Worm (Caenorhabditis elegans) whole organism, late embryonic: ENCODE measurements around the gene ZK652.8.
A peak's percentile ranks its signal among the peaks of the same experiment; 100 is the strongest.

Source experiments
- C08G9.2 ChIP-seq: sonication (generic microtip); optimal IDR thresholded peaks from 2 replicates; lab custom pipeline; 2016; ENCODE audit warnings: mild to moderate bottlenecking, missing genetic modification characterization, moderate library complexity, missing compliant biosample characterization
- K02D7.2 ChIP-seq: sonication (generic microtip); optimal IDR thresholded peaks from 2 replicates; lab custom pipeline; 2017; ENCODE audit warnings: mild to moderate bottlenecking, missing genetic modification characterization, missing compliant biosample characterization
- ahr-1 ChIP-seq: sonication (generic microtip); optimal IDR thresholded peaks from 2 replicates; lab custom pipeline; 2016; ENCODE audit warnings: missing genetic modification characterization, missing compliant biosample characterization
- ceh-14 ChIP-seq: sonication (generic microtip); optimal IDR thresholded peaks from 2 replicates; lab custom pipeline; 2016; ENCODE audit warnings: missing genotype, missing genetic modification characterization, missing compliant biosample characterization
- ceh-2 ChIP-seq: sonication (generic microtip); optimal IDR thresholded peaks from 2 replicates; lab custom pipeline; 2016; ENCODE audit warnings: missing genotype, missing genetic modification characterization, missing compliant biosample characterization
- ceh-22 ChIP-seq: sonication (generic microtip); optimal IDR thresholded peaks from 2 replicates; lab custom pipeline; 2017; ENCODE audit warnings: missing biosample characterization, missing genetic modification characterization
- ceh-30 ChIP-seq: fragments of 150-350 bp; optimal IDR thresholded peaks from 2 replicates; lab custom pipeline; 2014; ENCODE audit warnings: missing biosample characterization, missing genetic modification characterization
- ceh-31 ChIP-seq: sonication (generic microtip); optimal IDR thresholded peaks from 2 replicates; lab custom pipeline; 2016; ENCODE audit warnings: missing genetic modification characterization, missing compliant biosample characterization
- che-1 ChIP-seq: sonication (generic microtip); optimal IDR thresholded peaks from 2 replicates; lab custom pipeline; 2016; ENCODE audit warnings: mild to moderate bottlenecking, missing genetic modification characterization, missing compliant biosample characterization
- dmd-4 ChIP-seq: sonication (generic microtip); optimal IDR thresholded peaks from 2 replicates; lab custom pipeline; 2016; ENCODE audit warnings: borderline replicate concordance, missing genetic modification characterization, missing compliant biosample characterization
- dve-1 ChIP-seq: sonication (generic microtip); optimal IDR thresholded peaks from 2 replicates; lab custom pipeline; 2017; ENCODE audit warnings: antibody characterized with exemption, mild to moderate bottlenecking, missing genetic modification characterization, missing compliant biosample characterization
- elt-2 ChIP-seq: sonication (generic microtip); optimal IDR thresholded peaks from 2 replicates; lab custom pipeline; 2016; ENCODE audit warnings: missing genetic modification reagents, missing genetic modification characterization, missing compliant biosample characterization
- ets-4 ChIP-seq: sonication (generic microtip); optimal IDR thresholded peaks from 2 replicates; lab custom pipeline; 2016; ENCODE audit warnings: missing genetic modification characterization, missing compliant biosample characterization
- fax-1 ChIP-seq: sonication (generic microtip); optimal IDR thresholded peaks from 2 replicates; lab custom pipeline; 2016; ENCODE audit warnings: missing genotype, missing genetic modification characterization, missing compliant biosample characterization
- fkh-10 ChIP-seq: fragments of 150-350 bp; optimal IDR thresholded peaks from 2 replicates; lab custom pipeline; 2014; ENCODE audit warnings: missing biosample characterization, missing genetic modification reagents, missing genetic modification characterization
- gmeb-2 ChIP-seq: sonication (generic microtip); optimal IDR thresholded peaks from 2 replicates; lab custom pipeline; 2016; ENCODE audit warnings: missing genetic modification characterization, inconsistent platforms, missing compliant biosample characterization
- hlh-30 ChIP-seq: sonication (generic microtip); optimal IDR thresholded peaks from 2 replicates; lab custom pipeline; 2017; ENCODE audit warnings: antibody characterized with exemption, missing genetic modification characterization, missing compliant biosample characterization; ENCODE audit not compliant: insufficient read depth
- hlh-8 ChIP-seq: sonication (generic microtip); optimal IDR thresholded peaks from 2 replicates; lab custom pipeline; 2016; ENCODE audit warnings: missing genotype, missing genetic modification characterization, missing compliant biosample characterization
- lim-6 ChIP-seq: sonication (generic microtip); optimal IDR thresholded peaks from 2 replicates; lab custom pipeline; 2016; ENCODE audit warnings: missing genetic modification characterization, missing compliant biosample characterization
- lin-11 ChIP-seq: fragments of 200-800 bp; sonication (Bioruptor generic); optimal IDR thresholded peaks from 2 replicates; lab custom pipeline; 2018; ENCODE audit warnings: mild to moderate bottlenecking, missing genetic modification characterization, missing compliant biosample characterization
- nhr-11 ChIP-seq: fragments of 150-350 bp; optimal IDR thresholded peaks from 2 replicates; lab custom pipeline; 2014; ENCODE audit warnings: missing biosample characterization, missing genetic modification characterization
- nhr-232 ChIP-seq: sonication (generic microtip); optimal IDR thresholded peaks from 2 replicates; lab custom pipeline; 2016; ENCODE audit warnings: missing genetic modification characterization, missing compliant biosample characterization
- odd-2 ChIP-seq: sonication (generic microtip); optimal IDR thresholded peaks from 2 replicates; lab custom pipeline; 2017; ENCODE audit warnings: antibody characterized with exemption, mild to moderate bottlenecking, missing genetic modification characterization, missing compliant biosample characterization
- pat-9 ChIP-seq: fragments of 200-800 bp; sonication (Bioruptor generic); optimal IDR thresholded peaks from 2 replicates; lab custom pipeline; 2018; ENCODE audit warnings: mild to moderate bottlenecking, missing genetic modification characterization, moderate library complexity, missing compliant biosample characterization
- pax-1 ChIP-seq: fragments of 150-350 bp; optimal IDR thresholded peaks from 2 replicates; lab custom pipeline; 2014; ENCODE audit warnings: missing biosample characterization, missing genetic modification characterization
- pha-4 ChIP-seq: fragments of 150-350 bp; optimal IDR thresholded peaks from 2 replicates; lab custom pipeline; 2018; ENCODE audit warnings: missing biosample characterization, missing genetic modification reagents, missing genetic modification characterization
- pqm-1 ChIP-seq: sonication (generic microtip); optimal IDR thresholded peaks from 2 replicates; lab custom pipeline; 2016; ENCODE audit warnings: missing genetic modification characterization, missing compliant biosample characterization
- rnt-1 ChIP-seq: sonication (generic microtip); optimal IDR thresholded peaks from 2 replicates; lab custom pipeline; 2016; ENCODE audit warnings: missing genetic modification characterization, missing compliant biosample characterization
- sdc-2 ChIP-seq: sonication (generic microtip); optimal IDR thresholded peaks from 2 replicates; lab custom pipeline; 2016; ENCODE audit warnings: missing genotype, missing genetic modification characterization, missing compliant biosample characterization
- sox-2 ChIP-seq: fragments of 200-800 bp; sonication (Bioruptor generic); IDR thresholded peaks from 2 replicates; pipeline ENCODE4 v1.3.6; 2022; ENCODE audit warnings: missing genetic modification reagents, missing genetic modification characterization, missing compliant biosample characterization
- syd-9 ChIP-seq: sonication (generic microtip); optimal IDR thresholded peaks from 2 replicates; lab custom pipeline; 2016; ENCODE audit warnings: mild to moderate bottlenecking, missing genetic modification characterization, moderate library complexity, missing compliant biosample characterization
- tbx-2 ChIP-seq: sonication (generic microtip); optimal IDR thresholded peaks from 2 replicates; lab custom pipeline; 2016; ENCODE audit warnings: missing genetic modification characterization, missing compliant biosample characterization
- tbx-7 ChIP-seq: sonication (generic microtip); optimal IDR thresholded peaks from 2 replicates; lab custom pipeline; 2016; ENCODE audit warnings: missing genotype, missing genetic modification characterization, missing compliant biosample characterization
- ttx-3 ChIP-seq: sonication (generic microtip); optimal IDR thresholded peaks from 2 replicates; lab custom pipeline; 2016; ENCODE audit warnings: missing genetic modification reagents, missing genetic modification characterization, missing compliant biosample characterization
- unc-3 ChIP-seq, 2 experiments: fragments of 200-800 bp in 1 of 2; sonication (Bioruptor generic) in 1 of 2; sonication (generic microtip) in 1 of 2; conservative IDR thresholded peaks in 1 of 2; optimal IDR thresholded peaks in 1 of 2; 2 replicates each; pipeline versions ENCODE4 v1.3.6 to Lab custom; 2016 to 2022; ENCODE audit warnings: missing compliant biosample characterization in 2 of 2, missing genetic modification characterization in 2 of 2, missing genetic modification reagents in 1 of 2
- unc-42 ChIP-seq: sonication (generic microtip); optimal IDR thresholded peaks from 2 replicates; lab custom pipeline; 2016; ENCODE audit warnings: missing genotype, missing genetic modification characterization, missing compliant biosample characterization
- zip-5 ChIP-seq: sonication (generic microtip); optimal IDR thresholded peaks from 2 replicates; lab custom pipeline; 2016; ENCODE audit warnings: missing genetic modification characterization, missing compliant biosample characterization
- ztf-16 ChIP-seq: sonication (generic microtip); optimal IDR thresholded peaks from 2 replicates; lab custom pipeline; 2017; ENCODE audit warnings: missing genetic modification characterization, missing compliant biosample characterization

ZK652.8 gene

DNA sequence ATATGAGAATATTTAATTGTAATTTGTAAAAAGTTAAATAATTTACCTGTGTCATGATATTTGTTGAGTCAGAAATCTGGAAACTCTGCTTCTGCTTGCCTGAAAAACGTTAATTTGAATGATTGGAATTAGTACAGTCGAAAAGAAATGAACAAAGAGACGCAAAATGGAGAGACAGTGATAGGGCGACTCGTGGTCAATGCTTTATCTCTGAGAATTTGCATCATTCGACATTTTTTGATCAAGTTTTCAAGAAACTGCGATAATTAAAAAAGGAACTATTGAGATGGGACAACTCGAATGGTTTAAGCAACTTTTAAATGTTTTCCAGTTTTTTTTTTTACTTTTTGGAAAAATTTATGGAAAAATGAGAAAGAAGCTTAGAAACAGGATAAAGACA, 17.4 kb upstream of the ZK652.8 start, which contains the start of gene cuc-1:
TSS of gene cuc-1 (minus strand) at position 101 of the 400 bp plus-strand sequence.
- TF ChIP-seq lim-6 (tag; lab: Kevin White, UChicago): no peak

DNA sequence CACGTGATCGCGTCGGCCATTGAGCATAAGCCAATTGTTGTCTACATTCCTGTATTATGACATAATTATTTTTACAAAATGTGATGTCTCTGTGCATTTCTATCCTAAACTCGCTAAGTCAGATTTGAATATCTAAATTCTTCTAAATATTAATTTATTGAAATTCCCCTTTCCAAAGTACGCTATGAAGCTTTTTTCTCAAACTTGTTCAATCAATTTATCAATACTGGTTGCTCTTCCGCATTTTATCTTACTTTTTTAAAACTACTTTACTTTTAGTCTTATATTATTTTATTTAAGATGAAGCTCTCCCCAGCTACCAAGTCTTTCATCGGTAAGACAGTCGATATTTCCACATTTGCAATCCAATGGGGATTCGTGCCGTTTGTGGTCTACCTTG, 15.9 kb upstream of the ZK652.8 start, which contains the start of gene tomm-7:
TSS of gene tomm-7 (plus strand) at position 301 of the 400 bp plus-strand sequence.
- TF ChIP-seq pha-4 (no peak), sox-2 (GFP tag; lab: Robert Waterston, UW) (no peak), lin-11 (tag; lab: Kevin White, UChicago) (no peak), hlh-30 (no peak), dve-1 (tag; lab: Kevin White, UChicago) (no peak), che-1 (no peak), gmeb-2 (tag; lab: Kevin White, UChicago) (no peak)

DNA sequence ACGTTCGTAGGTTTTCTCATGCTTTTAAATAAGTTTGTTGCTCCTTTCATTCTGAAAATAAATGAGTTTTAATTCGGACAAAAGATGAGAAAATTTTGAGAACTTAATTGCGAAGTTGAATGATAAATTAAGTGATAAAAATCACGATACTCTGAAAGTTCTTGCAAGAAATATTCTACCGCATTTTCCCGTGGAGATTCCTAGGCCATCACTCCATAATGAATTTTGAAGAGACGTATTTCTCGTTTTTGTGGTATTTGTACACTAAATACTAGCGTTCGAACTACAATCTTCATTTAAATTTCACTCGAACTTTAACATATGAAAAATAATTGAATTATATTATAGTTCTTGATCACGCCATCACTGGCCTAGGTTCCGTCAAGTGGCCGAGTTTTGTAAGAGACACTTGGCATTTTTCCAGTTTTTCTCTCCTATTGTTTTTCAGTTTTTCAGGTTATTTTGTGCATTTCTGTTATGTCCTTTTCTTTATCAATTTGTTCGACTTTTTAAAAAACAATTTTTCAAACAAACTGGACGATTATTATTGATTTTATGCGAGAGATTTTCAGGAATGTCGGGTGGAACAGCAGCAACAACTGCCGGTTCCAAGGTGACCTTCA, 15.1 kb upstream of the ZK652.8 start, which contains the start of the genes coq-5 and ufm-1:
TSS of gene coq-5 (minus strand) at position 51 of the 623 bp plus-strand sequence.
TSS of gene ufm-1 (plus strand) at position 573 of the 623 bp plus-strand sequence.
- TF ChIP-seq lim-6 (tag; lab: Kevin White, UChicago) (no peak), sdc-2 (tag; lab: Kevin White, UChicago) (no peak), ztf-16 (tag; lab: Kevin White, UChicago) (no peak), rnt-1 (tag; lab: Kevin White, UChicago) (no peak), zip-5 (tag; lab: Kevin White, UChicago) (peak; percentile 47), dmd-4 (no peak), nhr-11 (tag; lab: Kevin White, UChicago) (no peak), ets-4 (tag; lab: Kevin White, UChicago) (peak; percentile 49), ceh-22 (tag; lab: Kevin White, UChicago) (no peak), tbx-7 (tag; lab: Kevin White, UChicago) (peak; percentile 42), syd-9 (tag; lab: Kevin White, UChicago) (no peak), hlh-8 (tag; lab: Kevin White, UChicago) (peak; percentile 1), hlh-30 (no peak), unc-42 (tag; lab: Kevin White, UChicago) (peak; percentile 11), elt-2 (peak; percentile 31), K02D7.2 (tag; lab: Kevin White, UChicago) (no peak), sox-2 (GFP tag; lab: Robert Waterston, UW) (no peak), pqm-1 (peak; percentile 33), ahr-1 (tag; lab: Kevin White, UChicago) (no peak), ceh-30 (no peak), odd-2 (tag; lab: Kevin White, UChicago) (no peak), tbx-2 (tag; lab: Kevin White, UChicago) (peak; percentile 14), ceh-31 (peak; percentile 77), fax-1 (tag; lab: Kevin White, UChicago) (peak; percentile 0), unc-3 (GFP tag; conservative IDR thresholded peaks at IDR 0.05; lab: Robert Waterston, UW) (no peak), unc-3 (tag; optimal IDR thresholded peaks at IDR 0.05; lab: Kevin White, UChicago) (no peak), C08G9.2 (tag; lab: Kevin White, UChicago) (peak; percentile 73), nhr-232 (tag; lab: Kevin White, UChicago) (no peak), ttx-3 (no peak), ceh-14 (tag; lab: Kevin White, UChicago) (peak; percentile 14), ceh-2 (tag; lab: Kevin White, UChicago) (peak; percentile 69)
- TF ChIP-seq, all 69 proteins: peak for 13

DNA sequence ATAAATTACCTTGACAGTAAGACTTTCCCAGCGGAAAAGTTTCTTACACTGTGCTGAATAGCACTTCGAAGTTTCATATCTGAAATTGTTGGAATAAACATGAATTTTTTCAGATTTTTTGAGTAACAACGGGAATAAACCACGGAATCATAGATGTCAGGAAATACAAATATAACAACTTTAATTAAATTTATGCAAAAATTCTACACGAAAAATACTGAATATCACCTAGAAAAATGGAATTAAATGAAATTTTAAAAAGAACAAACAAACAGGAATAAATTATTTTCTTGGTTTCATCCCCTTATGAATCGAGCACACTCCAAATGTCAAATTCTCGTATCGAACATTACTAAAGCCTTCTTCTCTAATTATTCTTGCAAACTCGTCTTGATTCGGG, 13.7 kb upstream of the ZK652.8 start, which contains the start of gene tag-307:
TSS of gene tag-307 (minus strand) at position 101 of the 400 bp plus-strand sequence.
- TF ChIP-seq ceh-14 (tag; lab: Kevin White, UChicago) (no peak), pax-1 (no peak), unc-42 (tag; lab: Kevin White, UChicago) (no peak), rnt-1 (tag; lab: Kevin White, UChicago) (no peak), fkh-10 (GFP tag; lab: Kevin White, UChicago) (no peak), dve-1 (tag; lab: Kevin White, UChicago) (no peak), pat-9 (tag; lab: Kevin White, UChicago) (no peak)
- TF ChIP-seq, all 69 proteins: peak for 0
